Worm (Caenorhabditis elegans): ENCODE measurements around the gene mans-2.

ce11 chrV:11978179-11978578 lies 7.1 kb downstream of the mans-2 start, which contains the start of gene mif-2:
- TF ChIP-seq nhr-76 (tag; optimal IDR thresholded peaks at IDR 0.05) (no peak), lin-15B (tag; optimal IDR thresholded peaks at IDR 0.05) (no peak), skn-1 (tag; optimal IDR thresholded peaks at IDR 0.05) (no peak), pqm-1 (tag; optimal IDR thresholded peaks at IDR 0.05) (no peak), nhr-237 (tag; optimal IDR thresholded peaks at IDR 0.05) (no peak), fkh-10 (GFP tag; optimal IDR thresholded peaks at IDR 0.05) (no peak), alr-1 (tag; optimal IDR thresholded peaks at IDR 0.05; ENCODE audit: borderline replicate concordance) (no peak), mdl-1 (tag; optimal IDR thresholded peaks at IDR 0.05) (no peak), snpc-4 (tag; optimal IDR thresholded peaks at IDR 0.05) (no peak)
